Worm (Caenorhabditis elegans): ENCODE measurements around the gene Y37H2A.10.

- TF ChIP-seq flt-1 (GFP tag; IDR thresholded peaks at IDR 0.05) (no peak), T22C8.4 (GFP tag; IDR thresholded peaks at IDR 0.05) (no peak), ref-1 (GFP tag; conservative IDR thresholded peaks at IDR 0.05) (no peak)
Observed at ce11 chrV:18125075-18125474, 13.7 kb upstream of the Y37H2A.10 start, which contains the start of gene fbxa-210.

Measured in whole organism, midembryonic.